Worm (Caenorhabditis elegans) whole organism, L4 larva: ENCODE data around the gene cec-4.
A peak's percentile ranks its signal among the peaks of the same experiment; 100 is the strongest.

Experiments used
- F37D6.2 ChIP-seq: sonication (generic microtip); optimal IDR thresholded peaks from 2 replicates; lab custom pipeline; 2016; ENCODE audit warnings: mild to moderate bottlenecking, missing genetic modification characterization, missing compliant biosample characterization
- F49E8.2 ChIP-seq: sonication (generic microtip); optimal IDR thresholded peaks from 2 replicates; lab custom pipeline; 2016; ENCODE audit warnings: missing compliant biosample characterization, mild to moderate bottlenecking, missing genetic modification characterization, borderline replicate concordance
- R02D3.7 ChIP-seq: fragments of 150-350 bp; sonication (generic microtip); optimal IDR thresholded peaks from 3 replicates; lab custom pipeline; 2014; ENCODE audit warnings: missing biosample characterization, missing genetic modification characterization
- T20F7.1 ChIP-seq: fragments of 200-800 bp; sonication (Bioruptor generic); optimal IDR thresholded peaks from 2 replicates; lab custom pipeline; 2018; ENCODE audit warnings: mild to moderate bottlenecking, missing genetic modification characterization, missing compliant biosample characterization
- T26A8.4 ChIP-seq: fragments of 200-800 bp; sonication (Bioruptor generic); IDR thresholded peaks from 2 replicates; pipeline ENCODE4 v1.3.6; 2022; ENCODE audit warnings: missing genetic modification characterization, missing compliant biosample characterization
- Y105C5A.15 ChIP-seq: fragments of 200-800 bp; sonication (Bioruptor generic); IDR thresholded peaks from 2 replicates; pipeline ENCODE4 v1.3.6; 2022; ENCODE audit warnings: missing genetic modification characterization, missing compliant biosample characterization
- Y48G9A.11 ChIP-seq: fragments of 200-800 bp; sonication (Bioruptor generic); IDR thresholded peaks from 2 replicates; pipeline ENCODE4 v1.3.6; 2022; ENCODE audit warnings: missing genetic modification reagents, missing genetic modification characterization, missing compliant biosample characterization
- Y5F2A.4 ChIP-seq: fragments of 200-800 bp; sonication (Bioruptor generic); optimal IDR thresholded peaks from 2 replicates; lab custom pipeline; 2018; ENCODE audit warnings: mild to moderate bottlenecking, missing genetic modification characterization, missing compliant biosample characterization
- aly-2 ChIP-seq: sonication (generic microtip); optimal IDR thresholded peaks from 2 replicates; lab custom pipeline; 2018; ENCODE audit warnings: missing biosample characterization, missing genetic modification characterization
- ama-1 ChIP-seq: fragments of 150-350 bp; optimal IDR thresholded peaks from 2 replicates; lab custom pipeline; 2014; ENCODE audit warnings: inconsistent platforms, mixed read lengths
- attf-4 ChIP-seq: sonication (generic microtip); optimal IDR thresholded peaks from 3 replicates; lab custom pipeline; 2017; ENCODE audit warnings: missing biosample characterization, missing genetic modification characterization
- ceh-28 ChIP-seq: fragments of 150-350 bp; optimal IDR thresholded peaks from 2 replicates; lab custom pipeline; 2014; ENCODE audit warnings: missing biosample characterization, missing genetic modification reagents, missing genetic modification characterization
- ceh-32 ChIP-seq: sonication (generic microtip); optimal IDR thresholded peaks from 2 replicates; lab custom pipeline; 2016; ENCODE audit warnings: mild to moderate bottlenecking, missing genetic modification characterization, missing compliant biosample characterization; ENCODE audit not compliant: poor library complexity
- ceh-62 ChIP-seq: sonication (generic microtip); optimal IDR thresholded peaks from 2 replicates; lab custom pipeline; 2017; ENCODE audit warnings: missing biosample characterization, missing genetic modification characterization
- ceh-82 ChIP-seq: sonication (generic microtip); optimal IDR thresholded peaks from 2 replicates; lab custom pipeline; 2017; ENCODE audit warnings: missing biosample characterization, missing genetic modification characterization
- daf-16 ChIP-seq, 3 experiments: sonication (generic microtip); optimal IDR thresholded peaks; 2 replicates each; lab custom pipeline; 2016 to 2017; ENCODE audit warnings: missing genetic modification characterization in 3 of 3, missing genetic modification reagents in 3 of 3, mild to moderate bottlenecking in 2 of 3, missing compliant biosample characterization in 2 of 3, missing biosample characterization in 1 of 3, moderate library complexity in 1 of 3
- daf-19 ChIP-seq: fragments of 200-800 bp; sonication (Bioruptor generic); conservative IDR thresholded peaks from 2 replicates; pipeline ENCODE4 v1.3.6; 2022; ENCODE audit warnings: missing genetic modification characterization, missing compliant biosample characterization
- dmd-8 ChIP-seq: fragments of 200-800 bp; sonication (Bioruptor generic); IDR thresholded peaks from 2 replicates; pipeline ENCODE4 v1.3.6; 2022; ENCODE audit warnings: missing genetic modification characterization, missing compliant biosample characterization
- dpl-1 ChIP-seq: fragments of 150-350 bp; optimal IDR thresholded peaks from 2 replicates; lab custom pipeline; 2014; ENCODE audit warnings: missing biosample characterization, missing genetic modification reagents, missing genetic modification characterization
- dve-1 ChIP-seq: sonication (generic microtip); optimal IDR thresholded peaks from 2 replicates; lab custom pipeline; 2017; ENCODE audit warnings: antibody characterized with exemption, mild to moderate bottlenecking, missing genetic modification characterization, missing compliant biosample characterization; ENCODE audit not compliant: insufficient read depth
- egl-27 ChIP-seq: sonication (generic microtip); optimal IDR thresholded peaks from 3 replicates; lab custom pipeline; 2017; ENCODE audit warnings: missing biosample characterization, missing genetic modification reagents, missing genetic modification characterization
- fos-1 ChIP-seq: fragments of 150-350 bp; optimal IDR thresholded peaks from 2 replicates; lab custom pipeline; 2014; ENCODE audit warnings: missing biosample characterization, missing genetic modification characterization
- hif-1 ChIP-seq, 2 experiments: sonication (generic microtip); optimal IDR thresholded peaks; 2 replicates each; lab custom pipeline; 2016 to 2017; ENCODE audit warnings: missing compliant biosample characterization in 2 of 2, missing genetic modification characterization in 2 of 2, missing genetic modification reagents in 2 of 2, missing genotype in 2 of 2, mild to moderate bottlenecking in 1 of 2
- hlh-11 ChIP-seq: fragments of 200-800 bp; sonication (Bioruptor generic); optimal IDR thresholded peaks from 2 replicates; lab custom pipeline; 2018; ENCODE audit warnings: mild to moderate bottlenecking, missing genetic modification characterization, missing compliant biosample characterization
- jun-1 ChIP-seq: fragments of 150-350 bp; optimal IDR thresholded peaks from 2 replicates; lab custom pipeline; 2014; ENCODE audit warnings: missing biosample characterization, missing genetic modification reagents, missing genetic modification characterization
- lin-1 ChIP-seq: fragments of 200-800 bp; sonication (Bioruptor generic); IDR thresholded peaks from 2 replicates; pipeline ENCODE4 v1.3.6; 2022; ENCODE audit warnings: missing genetic modification reagents, missing genetic modification characterization, missing compliant biosample characterization
- lin-38 ChIP-seq: fragments of 200-800 bp; sonication (Bioruptor generic); IDR thresholded peaks from 2 replicates; pipeline ENCODE4 v1.3.6; 2022; ENCODE audit warnings: missing genetic modification reagents, missing genetic modification characterization, missing compliant biosample characterization
- lin-39 ChIP-seq: fragments of 150-350 bp; optimal IDR thresholded peaks from 2 replicates; lab custom pipeline; 2014; ENCODE audit warnings: missing biosample characterization, missing genetic modification reagents, missing genetic modification characterization
- madf-9 ChIP-seq: fragments of 200-800 bp; sonication (Bioruptor generic); conservative IDR thresholded peaks from 2 replicates; pipeline ENCODE4 v1.3.6; 2022; ENCODE audit warnings: missing genetic modification reagents, missing genetic modification characterization, missing compliant biosample characterization
- mdl-1 ChIP-seq, 2 experiments: fragments of 150-350 bp in 1 of 2; sonication (generic microtip) in 1 of 2; optimal IDR thresholded peaks; 2 replicates each; lab custom pipeline; 2014 to 2017; ENCODE audit warnings: missing biosample characterization in 2 of 2, missing genetic modification characterization in 2 of 2
- mdt-29 ChIP-seq: fragments of 200-800 bp; sonication (Bioruptor generic); IDR thresholded peaks from 2 replicates; pipeline ENCODE4 v1.3.6; 2022; ENCODE audit warnings: missing genetic modification reagents, missing genetic modification characterization, missing compliant biosample characterization
- mes-2 ChIP-seq: sonication (generic microtip); optimal IDR thresholded peaks from 2 replicates; lab custom pipeline; 2016; ENCODE audit warnings: missing genotype, mild to moderate bottlenecking, missing genetic modification characterization, missing compliant biosample characterization; ENCODE audit not compliant: poor library complexity, severe bottlenecking
- nhr-10 ChIP-seq: fragments of 150-350 bp; optimal IDR thresholded peaks from 2 replicates; lab custom pipeline; 2014; ENCODE audit warnings: missing biosample characterization, missing genetic modification characterization
- nhr-102 ChIP-seq: sonication (generic microtip); optimal IDR thresholded peaks from 2 replicates; lab custom pipeline; 2016; ENCODE audit warnings: mild to moderate bottlenecking, missing genetic modification characterization, moderate library complexity, missing compliant biosample characterization
- nhr-111 ChIP-seq: fragments of 200-800 bp; sonication (Bioruptor generic); optimal IDR thresholded peaks from 2 replicates; lab custom pipeline; 2018; ENCODE audit warnings: mild to moderate bottlenecking, missing genetic modification characterization, missing compliant biosample characterization
- nhr-25 ChIP-seq: sonication (generic microtip); optimal IDR thresholded peaks from 2 replicates; lab custom pipeline; 2017; ENCODE audit warnings: missing genetic modification characterization, mild to moderate bottlenecking, missing compliant biosample characterization, antibody characterized with exemption, moderate library complexity, borderline replicate concordance; ENCODE audit not compliant: insufficient read depth
- nhr-28 ChIP-seq: fragments of 150-350 bp; optimal IDR thresholded peaks from 2 replicates; lab custom pipeline; 2014; ENCODE audit warnings: missing biosample characterization, missing genetic modification characterization
- nhr-41 ChIP-seq: fragments of 200-800 bp; sonication (Bioruptor generic); IDR thresholded peaks from 2 replicates; pipeline ENCODE4 v1.3.6; 2022; ENCODE audit warnings: missing genetic modification reagents, missing genetic modification characterization, missing compliant biosample characterization
- nhr-42 ChIP-seq: fragments of 200-800 bp; sonication (Bioruptor generic); IDR thresholded peaks from 2 replicates; pipeline ENCODE4 v1.3.6; 2022; ENCODE audit warnings: missing genetic modification characterization, missing compliant biosample characterization
- nhr-48 ChIP-seq: sonication (generic microtip); optimal IDR thresholded peaks from 2 replicates; lab custom pipeline; 2016; ENCODE audit warnings: mild to moderate bottlenecking, missing genetic modification characterization, missing compliant biosample characterization
- nhr-76 ChIP-seq: fragments of 150-350 bp; optimal IDR thresholded peaks from 2 replicates; lab custom pipeline; 2014; ENCODE audit warnings: missing biosample characterization, missing genetic modification characterization
- pha-4 ChIP-seq, 2 experiments: fragments of 150-350 bp in 1 of 2; fragments of 200-800 bp in 1 of 2; sonication (Bioruptor generic) in 1 of 2; IDR thresholded peaks in 1 of 2; optimal IDR thresholded peaks in 1 of 2; 2 replicates each; pipeline versions ENCODE4 v1.3.6 to Lab custom; 2014 to 2022; ENCODE audit warnings: missing genetic modification characterization in 2 of 2, missing genetic modification reagents in 2 of 2, missing biosample characterization in 1 of 2, missing compliant biosample characterization in 1 of 2
- saeg-2 ChIP-seq: fragments of 200-800 bp; sonication (Bioruptor generic); IDR thresholded peaks from 2 replicates; pipeline ENCODE4 v1.3.6; 2022; ENCODE audit warnings: missing genetic modification reagents, missing genetic modification characterization, missing compliant biosample characterization
- snpc-1.2 ChIP-seq: fragments of 200-800 bp; sonication (Bioruptor generic); IDR thresholded peaks from 2 replicates; pipeline ENCODE4 v1.3.6; 2022; ENCODE audit warnings: missing genetic modification reagents, missing genetic modification characterization, missing compliant biosample characterization
- snpc-4 ChIP-seq: fragments of 150-350 bp; optimal IDR thresholded peaks from 2 replicates; lab custom pipeline; 2014; ENCODE audit warnings: missing biosample characterization, missing genetic modification characterization
- spr-3 ChIP-seq: fragments of 200-800 bp; sonication (Bioruptor generic); optimal IDR thresholded peaks from 2 replicates; lab custom pipeline; 2018; ENCODE audit warnings: mild to moderate bottlenecking, missing genetic modification characterization, missing compliant biosample characterization
- unc-130 ChIP-seq: sonication (generic microtip); optimal IDR thresholded peaks from 2 replicates; lab custom pipeline; 2016; ENCODE audit warnings: missing genetic modification reagents, missing genetic modification characterization, missing compliant biosample characterization
- zfp-2 ChIP-seq: sonication (generic microtip); optimal IDR thresholded peaks from 2 replicates; lab custom pipeline; 2016; ENCODE audit warnings: mild to moderate bottlenecking, missing genetic modification characterization, missing compliant biosample characterization
- ztf-11 ChIP-seq: fragments of 150-350 bp; optimal IDR thresholded peaks from 2 replicates; lab custom pipeline; 2014; ENCODE audit warnings: missing biosample characterization, missing genetic modification characterization
- ztf-7 ChIP-seq: fragments of 150-350 bp; optimal IDR thresholded peaks from 2 replicates; lab custom pipeline; 2014; ENCODE audit warnings: missing biosample characterization, missing genetic modification characterization

Gene cec-4

ce11 chrIV:7552958-7553553 is 22.5 kb upstream of the cec-4 start, which contains the start of gene dif-1 (continued):
- TF ChIP-seq Y48G9A.11 (GFP tag; lab: Robert Waterston, UW) (no peak), dmd-8 (GFP tag; lab: Robert Waterston, UW) (no peak), lin-39 (tag; lab: Kevin White, UChicago) (no peak), R02D3.7 (tag; lab: Kevin White, UChicago) (no peak), attf-4 (no peak), lin-38 (GFP tag; lab: Robert Waterston, UW) (peak; percentile 48), ztf-11 (no peak), nhr-111 (GFP tag; lab: Kevin White, UChicago) (no peak), saeg-2 (no peak), hlh-11 (tag; lab: Kevin White, UChicago) (peak; percentile 73), mdl-1 (tag; optimal IDR thresholded peaks at IDR 0.05; lab: Kevin White, UChicago) (peak in 1 of 2 experiments; percentile 33), ama-1 (lab: Kevin White, UChicago) (peak; percentile 45), madf-9 (no peak), snpc-1.2 (GFP tag; lab: Robert Waterston, UW) (no peak), T26A8.4 (GFP tag; lab: Robert Waterston, UW) (no peak), unc-130 (GFP tag; lab: Kevin White, UChicago) (no peak), mes-2 (tag; lab: Kevin White, UChicago) (peak; percentile 52), F37D6.2 (no peak), daf-16 (GFP tag; optimal IDR thresholded peaks at IDR 0.05; lab: Kevin White, UChicago) (peak in 1 of 2 experiments; percentile 78), daf-16 (tag; optimal IDR thresholded peaks at IDR 0.05; lab: Kevin White, UChicago) (peak; percentile 92), Y5F2A.4 (GFP tag; lab: Kevin White, UChicago) (no peak), ceh-28 (no peak), nhr-42 (GFP tag; lab: Robert Waterston, UW) (no peak), fos-1 (no peak), nhr-102 (tag; lab: Kevin White, UChicago) (no peak), dve-1 (tag; lab: Kevin White, UChicago) (peak; percentile 80), pha-4 (GFP tag; IDR thresholded peaks at IDR 0.05; lab: Robert Waterston, UW) (no peak), pha-4 (tag; optimal IDR thresholded peaks at IDR 0.05; lab: Kevin White, UChicago) (peak; percentile 29), hif-1 (tag; optimal IDR thresholded peaks at IDR 0.05; lab: Kevin White, UChicago) (no peak), zfp-2 (tag; lab: Kevin White, UChicago) (no peak), jun-1 (tag; lab: Kevin White, UChicago) (no peak), nhr-41 (GFP tag; lab: Robert Waterston, UW) (no peak), nhr-28 (peak; percentile 96), ztf-7 (tag; lab: Kevin White, UChicago) (no peak), nhr-25 (no peak), ceh-32 (tag; lab: Kevin White, UChicago) (no peak), spr-3 (GFP tag; lab: Kevin White, UChicago) (no peak), nhr-10 (tag; lab: Kevin White, UChicago) (peak; percentile 2), ceh-62 (tag; lab: Kevin White, UChicago) (no peak), snpc-4 (tag; lab: Kevin White, UChicago) (no peak), nhr-48 (tag; lab: Kevin White, UChicago) (peak; percentile 0), egl-27 (no peak), lin-1 (no peak), F49E8.2 (no peak), daf-19 (GFP tag; lab: Robert Waterston, UW) (no peak), mdt-29 (GFP tag; lab: Robert Waterston, UW) (no peak), T20F7.1 (GFP tag; lab: Kevin White, UChicago) (peak; percentile 69), nhr-76 (tag; lab: Kevin White, UChicago) (no peak), Y105C5A.15 (GFP tag; lab: Robert Waterston, UW) (no peak), ceh-82 (tag; lab: Kevin White, UChicago) (no peak), dpl-1 (no peak), aly-2 (tag; lab: Kevin White, UChicago) (no peak)
